Worm (Caenorhabditis elegans): ENCODE results near the gene clec-34.

DNA sequence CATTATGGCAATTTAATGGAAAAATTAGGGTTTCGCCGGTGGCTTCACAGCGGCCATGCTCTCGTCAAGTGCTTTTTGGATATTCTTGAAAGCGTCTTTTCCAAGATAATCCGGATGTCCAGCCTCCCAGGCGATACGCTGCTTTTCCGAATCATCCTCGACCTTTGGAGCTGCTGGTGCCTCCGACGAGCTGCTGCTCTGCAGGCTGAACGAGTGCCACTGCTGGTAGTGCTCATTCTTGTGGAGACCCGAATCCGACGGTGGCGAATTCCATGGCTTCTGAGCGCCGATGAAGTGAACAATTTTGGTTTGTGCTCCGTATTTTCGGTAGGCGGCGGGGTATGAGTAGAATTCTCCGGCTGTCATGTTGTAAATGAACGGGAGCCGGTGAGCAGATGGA lies 9.6 kb downstream of the clec-34 start:
- no peak for TF ChIP-seq repo-1 (tag; optimal IDR thresholded peaks at IDR 0.05)
- no peak for TF ChIP-seq snpc-3.4 (tag; optimal IDR thresholded peaks at IDR 0.05)
- TF ChIP-seq B0336.3 (GFP tag; IDR thresholded peaks at IDR 0.05) = no peak
- no peak for TF ChIP-seq B0261.1 (tag; optimal IDR thresholded peaks at IDR 0.05)
- TF ChIP-seq snpc-4 (GFP tag; optimal IDR thresholded peaks at IDR 0.05) = no peak
- TF ChIP-seq snpc-4 (tag; optimal IDR thresholded peaks at IDR 0.05) = no peak
- TF ChIP-seq hmg-20 (GFP tag; IDR thresholded peaks at IDR 0.05) = no peak
- no peak for TF ChIP-seq ets-4 (GFP tag; optimal IDR thresholded peaks at IDR 0.05)
- TF ChIP-seq mcd-1 (GFP tag; IDR thresholded peaks at IDR 0.05) = no peak
- TF ChIP-seq dox-1 (GFP tag; IDR thresholded peaks at IDR 0.05) = 0 out of 2 replicates have a peak, but pooled peaks have one; percentile 21
- no peak for TF ChIP-seq B0035.1 (tag; optimal IDR thresholded peaks at IDR 0.05)
- TF ChIP-seq nhr-179 (tag; optimal IDR thresholded peaks at IDR 0.05) = no peak
- no peak for TF ChIP-seq chd-7 (tag; optimal IDR thresholded peaks at IDR 0.05)
- no peak for TF ChIP-seq ceh-27 (GFP tag; optimal IDR thresholded peaks at IDR 0.05)
- no peak for TF ChIP-seq ekl-4 (GFP tag; IDR thresholded peaks at IDR 0.05)
